Worm (Caenorhabditis elegans) whole organism, young adult: ENCODE results near the gene cdr-7.

Source experiments
- F57C9.4 ChIP-seq: sonication (generic microtip); optimal IDR thresholded peaks from 2 replicates; lab custom pipeline; 2017; ENCODE audit warnings: mild to moderate bottlenecking, missing genetic modification characterization, missing compliant biosample characterization
- lag-1 ChIP-seq: fragments of 200-800 bp; sonication (Bioruptor generic); IDR thresholded peaks from 2 replicates; pipeline ENCODE4 v1.3.6; 2022; ENCODE audit warnings: missing genetic modification reagents, missing genetic modification characterization, missing compliant biosample characterization
- nhr-120 ChIP-seq: fragments of 200-800 bp; sonication (Bioruptor generic); IDR thresholded peaks from 2 replicates; pipeline ENCODE4 v1.3.6; 2022; ENCODE audit warnings: missing genetic modification characterization, missing compliant biosample characterization
- rec-8 ChIP-seq, 2 experiments: sonication (generic microtip); optimal IDR thresholded peaks; 2 replicates each; lab custom pipeline; 2016; ENCODE audit warnings: mild to moderate bottlenecking in 2 of 2, missing genetic modification characterization in 2 of 2, missing genetic modification reagents in 2 of 2, missing genotype in 2 of 2, missing biosample characterization in 1 of 2, missing compliant biosample characterization in 1 of 2, moderate library complexity in 1 of 2
- xnd-1 ChIP-seq: sonication (generic microtip); optimal IDR thresholded peaks from 2 replicates; lab custom pipeline; 2016; ENCODE audit warnings: missing genotype, missing genetic modification reagents, missing genetic modification characterization, missing compliant biosample characterization

DNA sequence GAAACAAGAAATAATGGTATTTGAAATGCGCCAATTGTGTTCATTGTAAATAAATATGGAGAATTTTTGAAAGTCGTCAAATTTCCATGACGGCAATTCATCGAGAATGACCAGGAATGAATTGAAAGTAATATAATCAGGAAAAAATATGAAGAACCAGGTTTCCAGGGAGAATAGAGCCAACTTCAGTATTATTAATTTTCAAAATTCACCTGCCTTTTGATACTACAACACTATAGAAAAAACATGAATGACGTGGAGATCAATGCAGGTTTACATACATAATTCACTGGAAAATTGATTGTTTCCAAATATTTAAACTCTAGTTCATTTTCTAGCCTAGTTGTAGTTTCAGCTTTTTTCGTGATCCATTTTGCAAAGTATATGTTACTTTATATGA, 21.8 kb upstream of the cdr-7 start, which contains the start of gene srh-25:
- TF ChIP-seq xnd-1 (tag; lab: Kevin White, UChicago) (no peak), lag-1 (GFP tag; lab: Robert Waterston, UW) (no peak), rec-8 (tag; optimal IDR thresholded peaks at IDR 0.05; lab: Kevin White, UChicago) (no peak), nhr-120 (no peak), F57C9.4 (tag; lab: Kevin White, UChicago) (no peak)
